Fruit fly (Drosophila melanogaster) whole organism, prepupa: Measurements from ENCODE around the gene CG34462.

Experiments used
- Blimp-1 ChIP-seq: fragments of 200-800 bp; sonication (Bioruptor generic); optimal IDR thresholded peaks from 3 replicates; lab custom pipeline; 2017; ENCODE audit warnings: missing biosample characterization, missing genetic modification characterization, mild to moderate bottlenecking, moderate library complexity, missing genetic modification reagents
- CG10669 ChIP-seq: fragments of 200-800 bp; sonication (Bioruptor generic); optimal IDR thresholded peaks from 3 replicates; lab custom pipeline; 2018; ENCODE audit warnings: missing biosample characterization, mild to moderate bottlenecking, missing genetic modification characterization, moderate library complexity
- CG11294 ChIP-seq: fragments of 200-800 bp; sonication (Bioruptor generic); IDR thresholded peaks from 2 replicates; pipeline ENCODE4 v1.3.6; 2022; ENCODE audit warnings: missing biosample characterization, missing genetic modification characterization
- CG11902 ChIP-seq: fragments of 200-800 bp; sonication (Bioruptor generic); optimal IDR thresholded peaks from 3 replicates; lab custom pipeline; 2016; ENCODE audit warnings: missing biosample characterization, missing genetic modification characterization
- CG31627 ChIP-seq: fragments of 200-800 bp; sonication (Bioruptor generic); optimal IDR thresholded peaks from 3 replicates; lab custom pipeline; 2016; ENCODE audit warnings: missing biosample characterization, missing genetic modification characterization
- CG32006 ChIP-seq: fragments of 200-800 bp; sonication (Bioruptor generic); optimal IDR thresholded peaks from 3 replicates; lab custom pipeline; 2017; ENCODE audit warnings: missing biosample characterization, mild to moderate bottlenecking, missing genetic modification characterization
- CG3919 ChIP-seq: fragments of 200-800 bp; sonication (Bioruptor generic); optimal IDR thresholded peaks from 3 replicates; lab custom pipeline; 2016; ENCODE audit warnings: missing biosample characterization, missing genetic modification characterization
- CG6163 ChIP-seq: fragments of 200-800 bp; sonication (Bioruptor generic); IDR thresholded peaks from 3 replicates; pipeline ENCODE4 v1.3.6; 2022; ENCODE audit warnings: missing biosample characterization, missing genetic modification characterization
- CG6792 ChIP-seq: fragments of 200-800 bp; sonication (Bioruptor generic); optimal IDR thresholded peaks from 3 replicates; lab custom pipeline; 2016; ENCODE audit warnings: missing biosample characterization, missing genetic modification characterization
- CG6808 ChIP-seq: fragments of 200-800 bp; sonication (Bioruptor generic); optimal IDR thresholded peaks from 3 replicates; lab custom pipeline; 2017; ENCODE audit warnings: missing biosample characterization, missing genetic modification characterization, mild to moderate bottlenecking, moderate library complexity, missing genetic modification reagents
- CG6854 ChIP-seq: fragments of 200-800 bp; sonication (Bioruptor generic); optimal IDR thresholded peaks from 2 replicates; lab custom pipeline; 2017; ENCODE audit warnings: missing biosample characterization, mild to moderate bottlenecking, missing genetic modification characterization
- CG8119 ChIP-seq: fragments of 200-800 bp; sonication (Bioruptor generic); IDR thresholded peaks from 3 replicates; pipeline ENCODE4 v1.3.6; 2022; ENCODE audit warnings: missing biosample characterization, missing genetic modification characterization
- CG8632 ChIP-seq: fragments of 200-800 bp; sonication (Bioruptor generic); optimal IDR thresholded peaks from 3 replicates; lab custom pipeline; 2016; ENCODE audit warnings: missing biosample characterization, missing genetic modification characterization
- CG9139 ChIP-seq: fragments of 200-800 bp; sonication (Bioruptor generic); optimal IDR thresholded peaks from 3 replicates; lab custom pipeline; 2017; ENCODE audit warnings: missing biosample characterization, mild to moderate bottlenecking, missing genetic modification characterization
- Eip75B ChIP-seq: fragments of 200-800 bp; sonication (Bioruptor generic); optimal IDR thresholded peaks from 3 replicates; lab custom pipeline; 2016; ENCODE audit warnings: missing biosample characterization, missing genetic modification characterization
- Eip78C ChIP-seq: fragments of 200-800 bp; sonication (Bioruptor generic); peaks from one replicate; lab custom pipeline; 2016; ENCODE audit warnings: missing biosample characterization, missing genetic modification characterization
- Eip93F ChIP-seq: fragments of 200-800 bp; sonication (Bioruptor generic); optimal IDR thresholded peaks from 2 replicates; lab custom pipeline; 2016; ENCODE audit warnings: missing biosample characterization, mild to moderate bottlenecking, missing genetic modification characterization
- Ets21C ChIP-seq: fragments of 200-800 bp; sonication (Bioruptor generic); optimal IDR thresholded peaks from 3 replicates; lab custom pipeline; 2016; ENCODE audit warnings: missing biosample characterization, missing genetic modification characterization
- Ets96B ChIP-seq: fragments of 200-800 bp; optimal IDR thresholded peaks from 2 replicates; lab custom pipeline; 2019; ENCODE audit warnings: missing biosample characterization, mild to moderate bottlenecking, missing genetic modification characterization, moderate library complexity
- Hr39 ChIP-seq: fragments of 200-800 bp; sonication (Bioruptor generic); optimal IDR thresholded peaks from 2 replicates; lab custom pipeline; 2016; ENCODE audit warnings: missing biosample characterization, missing genetic modification characterization
- Met ChIP-seq: fragments of 200-800 bp; sonication (Bioruptor generic); optimal IDR thresholded peaks from 3 replicates; lab custom pipeline; 2016; ENCODE audit warnings: missing biosample characterization, missing genetic modification characterization
- Smox ChIP-seq: fragments of 200-800 bp; sonication (Bioruptor generic); optimal IDR thresholded peaks from 3 replicates; lab custom pipeline; 2016; ENCODE audit warnings: missing biosample characterization, missing genetic modification characterization
- Sox102F ChIP-seq: fragments of 200-800 bp; sonication (Bioruptor generic); optimal IDR thresholded peaks from 2 replicates; lab custom pipeline; 2016; ENCODE audit warnings: missing biosample characterization, mild to moderate bottlenecking, missing genetic modification characterization
- Sox14 ChIP-seq: fragments of 200-800 bp; sonication (Bioruptor generic); optimal IDR thresholded peaks from 3 replicates; lab custom pipeline; 2016; ENCODE audit warnings: missing biosample characterization, missing genetic modification characterization
- acj6 ChIP-seq: fragments of 200-800 bp; sonication (Bioruptor generic); optimal IDR thresholded peaks from 3 replicates; lab custom pipeline; 2016; ENCODE audit warnings: missing biosample characterization, missing genetic modification characterization
- cyc ChIP-seq: fragments of 200-800 bp; sonication (Bioruptor generic); optimal IDR thresholded peaks from 3 replicates; lab custom pipeline; 2016; ENCODE audit warnings: missing biosample characterization, missing genetic modification characterization
- esn ChIP-seq: fragments of 200-800 bp; sonication (Bioruptor generic); optimal IDR thresholded peaks from 2 replicates; lab custom pipeline; 2016; ENCODE audit warnings: missing biosample characterization, mild to moderate bottlenecking, missing genetic modification characterization, moderate library complexity
- fkh ChIP-seq: fragments of 200-800 bp; sonication (Bioruptor generic); optimal IDR thresholded peaks from 3 replicates; lab custom pipeline; 2017; ENCODE audit warnings: missing biosample characterization, mild to moderate bottlenecking, missing genetic modification characterization, moderate library complexity
- lz ChIP-seq: fragments of 200-800 bp; sonication (Bioruptor generic); optimal IDR thresholded peaks from 3 replicates; lab custom pipeline; 2016; ENCODE audit warnings: missing biosample characterization, missing genetic modification characterization
- net ChIP-seq: fragments of 200-800 bp; sonication (Bioruptor generic); optimal IDR thresholded peaks from 3 replicates; lab custom pipeline; 2016; ENCODE audit warnings: missing biosample characterization, missing genetic modification characterization
- pdm3 ChIP-seq: fragments of 200-800 bp; sonication (Bioruptor generic); optimal IDR thresholded peaks from 3 replicates; lab custom pipeline; 2016; ENCODE audit warnings: missing biosample characterization, missing genetic modification characterization
- spab ChIP-seq: fragments of 200-800 bp; sonication (Bioruptor generic); optimal IDR thresholded peaks from 2 replicates; lab custom pipeline; 2017; ENCODE audit warnings: missing biosample characterization, mild to moderate bottlenecking, missing genetic modification characterization, missing genetic modification reagents
- svp ChIP-seq: fragments of 200-800 bp; sonication (Bioruptor generic); peaks from one replicate; lab custom pipeline; 2016; ENCODE audit warnings: missing biosample characterization, missing genetic modification characterization
- topi ChIP-seq: fragments of 200-800 bp; sonication (Bioruptor generic); optimal IDR thresholded peaks from 3 replicates; lab custom pipeline; 2016; ENCODE audit warnings: missing biosample characterization, missing genetic modification characterization
- vri ChIP-seq: fragments of 200-800 bp; sonication (Bioruptor generic); optimal IDR thresholded peaks from 3 replicates; lab custom pipeline; 2016; ENCODE audit warnings: missing biosample characterization, mild to moderate bottlenecking, missing genetic modification characterization

CG34462 gene

dm6 chr3L:8360643-8361110, 32.3 kb downstream of the CG34462 start, which contains the start of gene Idh (continued):
- TF ChIP-seq CG6808 (GFP tag; lab: Kevin White, UChicago) (peak; percentile 12), CG8119 (GFP tag; lab: Robert Waterston, UW) (no peak), Eip78C (GFP tag; lab: Kevin White, UChicago) (peak; percentile 82), topi (GFP tag; lab: Kevin White, UChicago) (peak; percentile 4), CG6163 (GFP tag; lab: Robert Waterston, UW) (peak; percentile 38; the same call in 1 of the 3 replicates), Sox102F (peak; percentile 58), Eip75B (GFP tag; lab: Kevin White, UChicago) (peak; percentile 63)

dm6 chr3L:8363266-8363665, 34.9 kb downstream of the CG34462 start:
- TF ChIP-seq Ets96B (tag; lab: Kevin White, UChicago) (no peak), CG6163 (GFP tag; lab: Robert Waterston, UW) (no peak), spab (GFP tag; lab: Kevin White, UChicago) (no peak)

dm6 chr3L:8368694-8369344, 40.4 kb downstream of the CG34462 start:
- TF ChIP-seq CG6792 (GFP tag; lab: Kevin White, UChicago) (peak; percentile 22), CG8632 (GFP tag; lab: Kevin White, UChicago) (peak; percentile 3), CG9139 (no peak), lz (GFP tag; lab: Kevin White, UChicago) (peak; percentile 56), CG11294 (GFP tag; lab: Robert Waterston, UW) (no peak), Smox (peak; percentile 76), topi (GFP tag; lab: Kevin White, UChicago) (peak; percentile 83), net (GFP tag; lab: Kevin White, UChicago) (no peak), svp (peak; percentile 88), Blimp-1 (GFP tag; lab: Kevin White, UChicago) (no peak), Met (GFP tag; lab: Kevin White, UChicago) (peak; percentile 84), Eip78C (GFP tag; lab: Kevin White, UChicago) (peak; percentile 60), CG3919 (GFP tag; lab: Kevin White, UChicago) (peak; percentile 42), Ets21C (peak; percentile 48), cyc (GFP tag; lab: Kevin White, UChicago) (peak; percentile 77), acj6 (peak; percentile 35), Eip93F (peak; percentile 2), esn (GFP tag; lab: Kevin White, UChicago) (peak; percentile 76), pdm3 (GFP tag; lab: Kevin White, UChicago) (peak; percentile 23), CG6854 (GFP tag; lab: Kevin White, UChicago) (peak; percentile 4), Sox14 (GFP tag; lab: Kevin White, UChicago) (peak; percentile 47), Sox102F (peak; percentile 60), vri (peak; percentile 42), CG31627 (GFP tag; lab: Kevin White, UChicago) (peak; percentile 78), CG32006 (peak; percentile 11), Hr39 (GFP tag; lab: Kevin White, UChicago) (peak; percentile 75), Ets96B (tag; lab: Kevin White, UChicago) (no peak), CG11902 (peak; percentile 44), fkh (no peak), CG6163 (GFP tag; lab: Robert Waterston, UW) (peak; percentile 54; the same call in 1 of the 3 replicates)

DNA sequence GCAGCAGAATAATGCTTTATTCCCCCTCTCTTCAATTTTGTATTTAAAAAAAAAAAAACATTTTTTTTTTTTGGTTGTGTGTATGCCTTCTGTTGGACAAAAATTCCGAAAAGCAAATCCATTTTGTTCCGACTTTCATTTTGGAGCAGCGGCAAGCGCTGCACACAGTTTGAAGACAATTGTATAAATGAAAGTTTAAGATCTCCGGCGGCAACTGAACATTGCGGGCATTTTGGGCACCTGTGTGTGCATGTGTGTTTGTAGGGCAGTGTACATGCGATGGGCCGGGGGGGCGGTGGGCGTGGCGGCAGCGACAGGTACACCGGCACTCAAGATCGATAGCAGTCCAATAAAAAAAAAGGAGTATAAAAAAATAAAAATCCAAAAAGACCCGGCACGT, 41.1 kb downstream of the CG34462 start:
- TF ChIP-seq Blimp-1 (GFP tag; lab: Kevin White, UChicago) (peak; percentile 79), esn (GFP tag; lab: Kevin White, UChicago) (no peak), CG6854 (GFP tag; lab: Kevin White, UChicago) (peak; percentile 18), Eip78C (GFP tag; lab: Kevin White, UChicago) (peak; percentile 8), CG11294 (GFP tag; lab: Robert Waterston, UW) (no peak), CG10669 (GFP tag; lab: Kevin White, UChicago) (no peak), svp (peak; percentile 50), topi (GFP tag; lab: Kevin White, UChicago) (no peak), Sox102F (peak; percentile 0)
